Worm (Caenorhabditis elegans) whole organism, midembryonic: ENCODE measurements around the gene Y69E1A.4.

Experiments used
- T22C8.4 ChIP-seq: fragments of 200-800 bp; sonication (Bioruptor generic); IDR thresholded peaks from 2 replicates; pipeline ENCODE4 v1.3.6; 2022; ENCODE audit warnings: missing genetic modification characterization, missing compliant biosample characterization
- cog-1 ChIP-seq: sonication (generic microtip); optimal IDR thresholded peaks from 2 replicates; lab custom pipeline; 2016; ENCODE audit warnings: missing genetic modification characterization, missing compliant biosample characterization
- flt-1 ChIP-seq: fragments of 200-800 bp; sonication (Bioruptor generic); IDR thresholded peaks from 2 replicates; pipeline ENCODE4 v1.3.6; 2022; ENCODE audit warnings: missing genetic modification characterization, missing compliant biosample characterization
- klf-2 ChIP-seq: fragments of 200-800 bp; sonication (Bioruptor generic); conservative IDR thresholded peaks from 2 replicates; pipeline ENCODE4 v1.3.6; 2022; ENCODE audit warnings: missing genetic modification reagents, missing genetic modification characterization, missing compliant biosample characterization
- med-1 ChIP-seq: sonication (generic microtip); optimal IDR thresholded peaks from 2 replicates; lab custom pipeline; 2017; ENCODE audit warnings: missing genetic modification characterization, mild to moderate bottlenecking, missing compliant biosample characterization, antibody characterized with exemption, missing genetic modification reagents; ENCODE audit not compliant: insufficient read depth
- ref-1 ChIP-seq: fragments of 200-800 bp; sonication (Bioruptor generic); conservative IDR thresholded peaks from 2 replicates; pipeline ENCODE4 v1.3.6; 2022; ENCODE audit warnings: missing genetic modification reagents, missing genetic modification characterization, missing compliant biosample characterization
- tab-1 ChIP-seq: fragments of 200-800 bp; sonication (Bioruptor generic); IDR thresholded peaks from 2 replicates; pipeline ENCODE4 v1.3.6; 2022; ENCODE audit warnings: missing genetic modification characterization, missing compliant biosample characterization
- ztf-23 ChIP-seq: fragments of 200-800 bp; sonication (Bioruptor generic); IDR thresholded peaks from 2 replicates; pipeline ENCODE4 v1.3.6; 2022; ENCODE audit warnings: missing genetic modification reagents, missing genetic modification characterization, missing compliant biosample characterization
- ztf-29 ChIP-seq: fragments of 200-800 bp; sonication (Bioruptor generic); IDR thresholded peaks from 2 replicates; pipeline ENCODE4 v1.3.6; 2022; ENCODE audit warnings: missing genetic modification reagents, missing genetic modification characterization, missing compliant biosample characterization

The Y69E1A.4 gene

ce11 chrIV:10933777-10934546 is 21.1 kb upstream of the Y69E1A.4 start:
- no peak for TF ChIP-seq ztf-23 (GFP tag; lab: Robert Waterston, UW)
- no peak for TF ChIP-seq klf-2
- 0 out of 2 replicates have a peak, but pooled peaks have one; percentile 17 for TF ChIP-seq flt-1 (GFP tag; lab: Robert Waterston, UW)

ce11 chrIV:10934786-10935185 is 20.3 kb upstream of the Y69E1A.4 start:
- TF ChIP-seq ref-1 = no peak
- no peak for TF ChIP-seq flt-1 (GFP tag; lab: Robert Waterston, UW)
- no peak for TF ChIP-seq cog-1 (tag; lab: Kevin White, UChicago)

- TF ChIP-seq klf-2 = no peak
- 0 out of 2 replicates have a peak, but pooled peaks have one; percentile 34 for TF ChIP-seq flt-1 (GFP tag; lab: Robert Waterston, UW)
- TF ChIP-seq ztf-23 (GFP tag; lab: Robert Waterston, UW) = 0 out of 2 replicates have a peak, but pooled peaks have one; percentile 19
- no peak for TF ChIP-seq ref-1
- TF ChIP-seq ztf-29 (GFP tag; lab: Robert Waterston, UW) = no peak
- no peak for TF ChIP-seq T22C8.4 (GFP tag; lab: Robert Waterston, UW)
- no peak for TF ChIP-seq tab-1 (GFP tag; lab: Robert Waterston, UW)
- TF ChIP-seq cog-1 (tag; lab: Kevin White, UChicago) = peak; percentile 70
- no peak for TF ChIP-seq med-1 (GFP tag; lab: Kevin White, UChicago)
Observed at ce11 chrIV:10935336-10935735, 19.7 kb upstream of the Y69E1A.4 start.

ce11 chrIV:10935853-10936491 is 19.1 kb upstream of the Y69E1A.4 start, which contains the start of gene lgg-2:
lgg-2 (minus strand) TSS chrIV:10935903.
- TF ChIP-seq T22C8.4 (GFP tag; lab: Robert Waterston, UW) = no peak
- TF ChIP-seq cog-1 (tag; lab: Kevin White, UChicago) = peak; percentile 65

- TF ChIP-seq ztf-23 (GFP tag; lab: Robert Waterston, UW) (no peak), klf-2 (no peak), T22C8.4 (GFP tag; lab: Robert Waterston, UW) (peak; percentile 74), ztf-29 (GFP tag; lab: Robert Waterston, UW) (no peak), cog-1 (tag; lab: Kevin White, UChicago) (peak; percentile 25)
Observed at ce11 chrIV:10936906-10937540, 18.0 kb upstream of the Y69E1A.4 start, which contains the start of gene fic-1. fic-1 (plus strand) TSS chrIV:10937454.

ce11 chrIV:10948797-10949196 is 6.3 kb upstream of the Y69E1A.4 start, which contains the start of gene Y69E1A.1:
Y69E1A.1 (minus strand) TSS chrIV:10948897.
- TF ChIP-seq ztf-29 (GFP tag; lab: Robert Waterston, UW) (no peak), T22C8.4 (GFP tag; lab: Robert Waterston, UW) (no peak), flt-1 (GFP tag; lab: Robert Waterston, UW) (no peak), klf-2 (no peak), cog-1 (tag; lab: Kevin White, UChicago) (no peak)

ce11 chrIV:10949510-10949909 is 5.5 kb upstream of the Y69E1A.4 start, which contains the start of gene nsph-3.1:
nsph-3.1 (plus strand) TSS chrIV:10949810.
- TF ChIP-seq T22C8.4 (GFP tag; lab: Robert Waterston, UW) (no peak), ztf-23 (GFP tag; lab: Robert Waterston, UW) (no peak), ref-1 (no peak), ztf-29 (GFP tag; lab: Robert Waterston, UW) (no peak), tab-1 (GFP tag; lab: Robert Waterston, UW) (no peak), klf-2 (no peak), cog-1 (tag; lab: Kevin White, UChicago) (no peak), med-1 (GFP tag; lab: Kevin White, UChicago) (no peak), flt-1 (GFP tag; lab: Robert Waterston, UW) (no peak)

DNA sequence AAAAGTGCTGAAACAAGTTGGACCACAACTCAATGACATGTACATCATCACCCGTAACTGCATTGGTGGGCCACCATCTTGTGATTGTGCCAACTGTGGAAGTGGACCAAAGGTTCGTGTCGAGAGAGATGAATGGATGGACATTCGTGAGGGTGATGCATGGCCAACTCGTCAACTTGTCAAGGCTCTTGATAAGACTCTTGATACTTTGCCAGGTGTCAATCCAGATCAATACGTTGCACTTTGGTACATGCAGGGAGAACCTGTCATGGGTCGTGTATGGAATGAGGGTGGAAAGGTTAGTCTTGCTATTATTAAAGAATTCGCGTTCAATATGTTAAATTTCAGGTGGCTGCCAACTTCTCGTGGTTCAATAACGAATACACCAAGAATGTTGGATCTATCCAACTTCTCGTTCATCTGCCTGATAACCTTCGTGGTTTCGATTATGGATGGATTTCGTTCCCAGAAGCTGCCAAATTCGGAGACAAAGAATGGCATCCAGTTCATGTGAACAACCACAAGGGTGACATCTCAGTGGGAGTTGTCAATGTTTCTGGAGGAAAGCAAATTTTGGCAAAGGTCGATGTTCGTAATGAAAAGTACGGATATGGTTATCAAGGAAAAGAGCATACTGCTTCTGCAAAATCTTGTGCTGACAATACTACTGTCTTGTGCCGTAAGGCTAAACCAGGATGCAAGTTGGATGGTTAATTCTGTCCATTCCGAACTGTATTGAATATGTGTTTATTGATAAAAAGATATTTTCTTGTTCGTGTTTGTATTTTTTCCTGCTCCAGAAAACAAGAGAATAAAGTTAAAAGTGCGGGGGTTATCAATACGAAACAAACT is 4.5 kb upstream of the Y69E1A.4 start:
- TF ChIP-seq tab-1 (GFP tag; lab: Robert Waterston, UW) (no peak), klf-2 (no peak), ztf-23 (GFP tag; lab: Robert Waterston, UW) (no peak), ref-1 (no peak), med-1 (GFP tag; lab: Kevin White, UChicago) (no peak), T22C8.4 (GFP tag; lab: Robert Waterston, UW) (no peak), cog-1 (tag; lab: Kevin White, UChicago) (no peak), ztf-29 (GFP tag; lab: Robert Waterston, UW) (no peak), flt-1 (GFP tag; lab: Robert Waterston, UW) (no peak)

DNA sequence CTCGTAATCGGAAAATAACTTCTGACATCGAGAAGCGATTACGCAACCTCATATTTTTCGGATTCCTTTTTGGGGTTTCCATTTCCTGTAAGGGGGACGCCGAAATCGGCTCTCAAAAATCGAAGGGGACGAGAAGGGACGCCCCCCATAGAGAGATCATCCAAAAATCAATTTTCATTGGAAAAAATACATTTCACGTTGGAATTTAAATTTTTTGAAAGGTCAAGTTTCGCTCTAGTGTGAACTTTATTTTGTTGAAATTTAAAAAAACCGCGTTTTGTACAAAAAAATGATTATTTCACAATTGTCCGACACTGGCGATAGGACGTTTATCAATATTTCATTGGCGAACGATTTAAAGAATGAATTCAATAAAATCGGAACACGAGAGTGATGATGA is 3.1 kb upstream of the Y69E1A.4 start, which contains the start of gene Y69E1A.3:
Gene Y69E1A.3 (plus strand): TSS at position 301 of the 400 bp plus-strand sequence.
- no peak for TF ChIP-seq klf-2
- no peak for TF ChIP-seq tab-1 (GFP tag; lab: Robert Waterston, UW)
- no peak for TF ChIP-seq ztf-29 (GFP tag; lab: Robert Waterston, UW)
- no peak for TF ChIP-seq flt-1 (GFP tag; lab: Robert Waterston, UW)
- TF ChIP-seq med-1 (GFP tag; lab: Kevin White, UChicago) = no peak
- TF ChIP-seq ref-1 = no peak
- no peak for TF ChIP-seq cog-1 (tag; lab: Kevin White, UChicago)
- TF ChIP-seq ztf-23 (GFP tag; lab: Robert Waterston, UW) = no peak
- TF ChIP-seq T22C8.4 (GFP tag; lab: Robert Waterston, UW) = no peak
